Worm (Caenorhabditis elegans) whole organism, L1 larva: Measurements from ENCODE around the gene tftc-1.

Experiments used
- Y116A8C.19 ChIP-seq: sonication (generic microtip); optimal IDR thresholded peaks from 2 replicates; lab custom pipeline; 2016; ENCODE audit warnings: missing compliant biosample characterization, missing genetic modification characterization, borderline replicate concordance
- aha-1 ChIP-seq: fragments of 150-350 bp; optimal IDR thresholded peaks from 2 replicates; lab custom pipeline; 2014; ENCODE audit warnings: missing biosample characterization, missing genetic modification characterization
- alr-1 ChIP-seq: fragments of 200-800 bp; sonication (Bioruptor generic); optimal IDR thresholded peaks from 2 replicates; lab custom pipeline; 2018; ENCODE audit warnings: borderline replicate concordance, mild to moderate bottlenecking, missing genetic modification characterization, missing compliant biosample characterization
- aly-2 ChIP-seq: fragments of 150-350 bp; optimal IDR thresholded peaks from 2 replicates; lab custom pipeline; 2014; ENCODE audit warnings: missing biosample characterization, missing genetic modification characterization
- blmp-1 ChIP-seq: fragments of 150-350 bp; optimal IDR thresholded peaks from 2 replicates; lab custom pipeline; 2014; ENCODE audit warnings: missing biosample characterization, missing genetic modification characterization
- ceh-8 ChIP-seq: fragments of 200-800 bp; sonication (Bioruptor generic); optimal IDR thresholded peaks from 2 replicates; lab custom pipeline; 2018; ENCODE audit warnings: mild to moderate bottlenecking, missing genetic modification characterization, moderate library complexity, missing compliant biosample characterization
- ceh-88 ChIP-seq: fragments of 200-800 bp; sonication (Bioruptor generic); IDR thresholded peaks from 2 replicates; pipeline ENCODE4 v1.3.6; 2022; ENCODE audit warnings: missing genetic modification characterization, missing compliant biosample characterization
- dpl-1 ChIP-seq, 3 experiments: fragments of 150-350 bp in 2 of 3; sonication (generic microtip) in 1 of 3; optimal IDR thresholded peaks; 2 replicates each; lab custom pipeline; 2014 to 2017; ENCODE audit warnings: missing biosample characterization in 3 of 3, missing genetic modification characterization in 3 of 3, missing genetic modification reagents in 3 of 3
- dsc-1 ChIP-seq: sonication (generic microtip); optimal IDR thresholded peaks from 2 replicates; lab custom pipeline; 2016; ENCODE audit warnings: mild to moderate bottlenecking, missing genetic modification characterization, missing compliant biosample characterization
- efl-1 ChIP-seq, 4 experiments: fragments of 150-350 bp; optimal IDR thresholded peaks in 3 of 4; peaks in 1 of 4; 1 replicate in 1 of 4; 2 replicates in 3 of 4; lab custom pipeline; 2014; ENCODE audit warnings: missing biosample characterization in 2 of 4, missing genetic modification characterization in 2 of 4, missing genetic modification reagents in 2 of 4
- efl-3 ChIP-seq: fragments of 200-800 bp; sonication (Bioruptor generic); optimal IDR thresholded peaks from 2 replicates; lab custom pipeline; 2018; ENCODE audit warnings: mild to moderate bottlenecking, missing genetic modification characterization, missing compliant biosample characterization
- egl-27 ChIP-seq, 2 experiments: fragments of 150-350 bp in 1 of 2; sonication (generic microtip); optimal IDR thresholded peaks; 3 replicates each; lab custom pipeline; 2017 to 2018; ENCODE audit warnings: missing biosample characterization in 2 of 2, missing genetic modification characterization in 2 of 2, missing genetic modification reagents in 2 of 2
- elt-2 ChIP-seq: sonication (generic microtip); optimal IDR thresholded peaks from 2 replicates; lab custom pipeline; 2016; ENCODE audit warnings: missing genetic modification characterization, mild to moderate bottlenecking, inconsistent platforms, missing compliant biosample characterization, missing genetic modification reagents
- ets-5 ChIP-seq: fragments of 200-800 bp; sonication (Bioruptor generic); IDR thresholded peaks from 2 replicates; pipeline ENCODE4 v1.3.6; 2022; ENCODE audit warnings: missing genetic modification characterization, missing compliant biosample characterization
- fkh-8 ChIP-seq: sonication (generic microtip); optimal IDR thresholded peaks from 2 replicates; lab custom pipeline; 2016; ENCODE audit warnings: mild to moderate bottlenecking, missing genetic modification characterization, missing compliant biosample characterization
- fos-1 ChIP-seq: fragments of 150-350 bp; optimal IDR thresholded peaks from 2 replicates; lab custom pipeline; 2014; ENCODE audit warnings: missing biosample characterization, missing genetic modification characterization
- hlh-17 ChIP-seq: fragments of 200-800 bp; sonication (Bioruptor generic); optimal IDR thresholded peaks from 2 replicates; lab custom pipeline; 2018; ENCODE audit warnings: missing genetic modification characterization, mild to moderate bottlenecking, missing compliant biosample characterization, moderate library complexity, borderline replicate concordance
- hlh-4 ChIP-seq: sonication (generic microtip); optimal IDR thresholded peaks from 2 replicates; lab custom pipeline; 2016; ENCODE audit warnings: mild to moderate bottlenecking, missing genetic modification characterization, missing compliant biosample characterization
- hpl-2 ChIP-seq: fragments of 150-350 bp; optimal IDR thresholded peaks from 2 replicates; lab custom pipeline; 2014; ENCODE audit warnings: missing biosample characterization, missing genetic modification reagents, missing genetic modification characterization
- irx-1 ChIP-seq: sonication (generic microtip); optimal IDR thresholded peaks from 2 replicates; lab custom pipeline; 2016; ENCODE audit warnings: missing genetic modification characterization, missing compliant biosample characterization
- isw-1 ChIP-seq: fragments of 200-800 bp; sonication (Bioruptor generic); IDR thresholded peaks from 2 replicates; pipeline ENCODE4 v1.3.6; 2022; ENCODE audit warnings: missing genetic modification characterization, missing compliant biosample characterization
- jun-1 ChIP-seq: fragments of 150-350 bp; optimal IDR thresholded peaks from 2 replicates; lab custom pipeline; 2014; ENCODE audit warnings: missing biosample characterization, missing genetic modification reagents, missing genetic modification characterization
- lin-13 ChIP-seq: fragments of 150-350 bp; optimal IDR thresholded peaks from 2 replicates; lab custom pipeline; 2014; ENCODE audit warnings: missing biosample characterization, missing genetic modification reagents, missing genetic modification characterization
- lin-14 ChIP-seq: fragments of 200-800 bp; sonication (Bioruptor generic); optimal IDR thresholded peaks from 2 replicates; lab custom pipeline; 2018; ENCODE audit warnings: mild to moderate bottlenecking, missing genetic modification characterization, moderate library complexity, missing compliant biosample characterization
- lin-15B ChIP-seq: fragments of 150-350 bp; sonication (generic microtip); optimal IDR thresholded peaks from 3 replicates; lab custom pipeline; 2014; ENCODE audit warnings: missing biosample characterization, missing genetic modification characterization
- lin-39 ChIP-seq: fragments of 150-350 bp; optimal IDR thresholded peaks from 2 replicates; lab custom pipeline; 2014; ENCODE audit warnings: missing biosample characterization, missing genetic modification reagents, missing genetic modification characterization
- lir-3 ChIP-seq: sonication (generic microtip); optimal IDR thresholded peaks from 2 replicates; lab custom pipeline; 2016; ENCODE audit warnings: mild to moderate bottlenecking, missing genetic modification characterization, moderate library complexity, missing compliant biosample characterization; ENCODE audit not compliant: poor library complexity
- mab-9 ChIP-seq: fragments of 200-800 bp; sonication (Bioruptor generic); IDR thresholded peaks from 2 replicates; pipeline ENCODE4 v1.3.6; 2022; ENCODE audit warnings: missing genetic modification reagents, missing genetic modification characterization, missing compliant biosample characterization
- mef-2 ChIP-seq: fragments of 150-350 bp; optimal IDR thresholded peaks from 2 replicates; lab custom pipeline; 2014; ENCODE audit warnings: missing biosample characterization, missing genetic modification characterization
- nhr-12 ChIP-seq: sonication (generic microtip); optimal IDR thresholded peaks from 2 replicates; lab custom pipeline; 2017; ENCODE audit warnings: missing biosample characterization, missing genetic modification characterization
- nhr-20 ChIP-seq: sonication (generic microtip); optimal IDR thresholded peaks from 2 replicates; lab custom pipeline; 2016; ENCODE audit warnings: mild to moderate bottlenecking, missing genetic modification characterization, missing compliant biosample characterization
- nhr-28 ChIP-seq: fragments of 150-350 bp; optimal IDR thresholded peaks from 2 replicates; lab custom pipeline; 2014; ENCODE audit warnings: missing biosample characterization, missing genetic modification characterization
- nhr-71 ChIP-seq: sonication (generic microtip); optimal IDR thresholded peaks from 2 replicates; lab custom pipeline; 2016; ENCODE audit warnings: mild to moderate bottlenecking, missing genetic modification characterization, moderate library complexity, missing compliant biosample characterization
- nhr-76 ChIP-seq: sonication (generic microtip); optimal IDR thresholded peaks from 2 replicates; lab custom pipeline; 2017; ENCODE audit warnings: missing biosample characterization, missing genetic modification characterization
- nhr-84 ChIP-seq: sonication (generic microtip); optimal IDR thresholded peaks from 2 replicates; lab custom pipeline; 2017; ENCODE audit warnings: missing biosample characterization, missing genetic modification characterization
- pag-3 ChIP-seq: sonication (generic microtip); optimal IDR thresholded peaks from 2 replicates; lab custom pipeline; 2017; ENCODE audit warnings: missing genetic modification characterization, mild to moderate bottlenecking, missing compliant biosample characterization, antibody characterized with exemption, borderline replicate concordance; ENCODE audit not compliant: insufficient read depth
- pax-3 ChIP-seq: fragments of 200-800 bp; sonication (Bioruptor generic); optimal IDR thresholded peaks from 2 replicates; lab custom pipeline; 2018; ENCODE audit warnings: mild to moderate bottlenecking, missing genetic modification characterization, moderate library complexity, missing compliant biosample characterization
- pqm-1 ChIP-seq: sonication (generic microtip); optimal IDR thresholded peaks from 3 replicates; lab custom pipeline; 2017; ENCODE audit warnings: missing biosample characterization, missing genetic modification characterization
- rnt-1 ChIP-seq: sonication (generic microtip); optimal IDR thresholded peaks from 2 replicates; lab custom pipeline; 2016; ENCODE audit warnings: mild to moderate bottlenecking, missing genetic modification characterization, moderate library complexity, missing compliant biosample characterization
- snpc-4 ChIP-seq: fragments of 150-350 bp; optimal IDR thresholded peaks from 2 replicates; lab custom pipeline; 2014; ENCODE audit warnings: missing biosample characterization, missing genetic modification characterization
- snu-23 ChIP-seq: sonication (generic microtip); optimal IDR thresholded peaks from 2 replicates; lab custom pipeline; 2016; ENCODE audit warnings: missing genetic modification characterization, missing compliant biosample characterization
- sox-4 ChIP-seq: sonication (generic microtip); optimal IDR thresholded peaks from 2 replicates; lab custom pipeline; 2016; ENCODE audit warnings: missing genetic modification characterization, missing compliant biosample characterization
- sptf-1 ChIP-seq: fragments of 150-350 bp; optimal IDR thresholded peaks from 2 replicates; lab custom pipeline; 2014; ENCODE audit warnings: missing biosample characterization, missing genetic modification characterization
- sup-37 ChIP-seq: fragments of 200-800 bp; sonication (Bioruptor generic); optimal IDR thresholded peaks from 2 replicates; lab custom pipeline; 2018; ENCODE audit warnings: mild to moderate bottlenecking, missing genetic modification characterization, missing compliant biosample characterization
- tlp-1 ChIP-seq: fragments of 150-350 bp; optimal IDR thresholded peaks from 2 replicates; lab custom pipeline; 2014; ENCODE audit warnings: missing biosample characterization, missing genetic modification characterization
- unc-130 ChIP-seq: fragments of 150-350 bp; optimal IDR thresholded peaks from 2 replicates; lab custom pipeline; 2017; ENCODE audit warnings: missing biosample characterization, missing genetic modification characterization, inconsistent platforms
- unc-98 ChIP-seq: fragments of 200-800 bp; sonication (Bioruptor generic); IDR thresholded peaks from 2 replicates; pipeline ENCODE4 v1.3.6; 2022; ENCODE audit warnings: missing genetic modification characterization, missing compliant biosample characterization
- vab-15 ChIP-seq: sonication (generic microtip); optimal IDR thresholded peaks from 2 replicates; lab custom pipeline; 2017; ENCODE audit warnings: missing genotype, mild to moderate bottlenecking, missing genetic modification characterization, missing compliant biosample characterization
- xbp-1 ChIP-seq: sonication (generic microtip); optimal IDR thresholded peaks from 2 replicates; lab custom pipeline; 2016; ENCODE audit warnings: missing genetic modification characterization, missing compliant biosample characterization
- zag-1 ChIP-seq: fragments of 150-350 bp; optimal IDR thresholded peaks from 2 replicates; lab custom pipeline; 2014; ENCODE audit warnings: missing biosample characterization, missing genetic modification characterization
- ztf-11 ChIP-seq, 2 experiments: sonication (generic microtip); optimal IDR thresholded peaks; 2 replicates each; lab custom pipeline; 2016 to 2017; ENCODE audit warnings: missing genetic modification characterization in 2 of 2, missing biosample characterization in 1 of 2, missing compliant biosample characterization in 1 of 2
- ztf-4 ChIP-seq: fragments of 150-350 bp; optimal IDR thresholded peaks from 2 replicates; lab custom pipeline; 2014; ENCODE audit warnings: missing biosample characterization, missing genetic modification characterization

Gene tftc-1

ce11 chrIV:2408437-2408836, 59.4 kb downstream of the tftc-1 start (continued):
- TF ChIP-seq sptf-1 (tag; lab: Kevin White, UChicago) (no peak), unc-130 (tag; lab: Kevin White, UChicago) (peak; percentile 17), mab-9 (GFP tag; lab: Robert Waterston, UW) (peak; percentile 55; the same call in 1 of the 2 replicates), jun-1 (tag; lab: Kevin White, UChicago) (peak; percentile 81), efl-1 (optimal IDR thresholded peaks at IDR 0.05; lab: Kevin White, UChicago) (peak; percentile 69 to 76), efl-1 (GFP tag; optimal IDR thresholded peaks at IDR 0.05 in 1 of 2; lab: Kevin White, UChicago) (peak; percentile 69 to 98), Y116A8C.19 (tag; lab: Kevin White, UChicago) (no peak), snpc-4 (peak; percentile 69), unc-98 (GFP tag; lab: Robert Waterston, UW) (no peak), irx-1 (tag; lab: Kevin White, UChicago) (peak; percentile 80), nhr-76 (tag; lab: Kevin White, UChicago) (no peak), sox-4 (tag; lab: Kevin White, UChicago) (peak; percentile 37), hpl-2 (GFP tag; lab: Kevin White, UChicago) (peak; percentile 70), lin-13 (GFP tag; lab: Kevin White, UChicago) (peak; percentile 66), tlp-1 (no peak), ets-5 (GFP tag; lab: Robert Waterston, UW) (no peak), aly-2 (peak; percentile 76), efl-3 (GFP tag; lab: Kevin White, UChicago) (no peak), alr-1 (tag; lab: Kevin White, UChicago) (no peak), elt-2 (peak; percentile 45), nhr-20 (tag; lab: Kevin White, UChicago) (peak; percentile 81), isw-1 (GFP tag; lab: Robert Waterston, UW) (peak; percentile 34), dpl-1 (GFP tag; optimal IDR thresholded peaks at IDR 0.05; lab: Kevin White, UChicago) (peak; percentile 54 to 71 (median 64)), vab-15 (tag; lab: Kevin White, UChicago) (no peak), sup-37 (GFP tag; lab: Kevin White, UChicago) (peak; percentile 53), ceh-88 (GFP tag; lab: Robert Waterston, UW) (no peak), fkh-8 (peak; percentile 85), hlh-17 (GFP tag; lab: Kevin White, UChicago) (no peak), zag-1 (tag; lab: Kevin White, UChicago) (no peak), pag-3 (tag; lab: Kevin White, UChicago) (no peak), hlh-4 (tag; lab: Kevin White, UChicago) (no peak), xbp-1 (tag; lab: Kevin White, UChicago) (peak; percentile 76), nhr-28 (tag; lab: Kevin White, UChicago) (no peak), blmp-1 (tag; lab: Kevin White, UChicago) (no peak), lin-14 (peak; percentile 78), ztf-11 (tag; optimal IDR thresholded peaks at IDR 0.05; lab: Kevin White, UChicago) (peak in 1 of 2 experiments; percentile 77), lin-15B (tag; lab: Kevin White, UChicago) (peak; percentile 30), fos-1 (peak; percentile 73), lir-3 (tag; lab: Kevin White, UChicago) (no peak), ceh-8 (peak; percentile 65), mef-2 (tag; lab: Kevin White, UChicago) (no peak), lin-39 (tag; lab: Kevin White, UChicago) (peak; percentile 32), dsc-1 (tag; lab: Kevin White, UChicago) (peak; percentile 89), nhr-12 (no peak), aha-1 (tag; lab: Kevin White, UChicago) (no peak), nhr-71 (tag; lab: Kevin White, UChicago) (peak; percentile 89), ztf-4 (peak; percentile 50), egl-27 (tag; optimal IDR thresholded peaks at IDR 0.05; lab: Kevin White, UChicago) (no peak), rnt-1 (tag; lab: Kevin White, UChicago) (peak; percentile 93), pax-3 (tag; lab: Kevin White, UChicago) (peak; percentile 64), nhr-84 (tag; lab: Kevin White, UChicago) (no peak), pqm-1 (tag; lab: Kevin White, UChicago) (no peak), snu-23 (GFP tag; lab: Kevin White, UChicago) (peak; percentile 91)
